Worm (Caenorhabditis elegans) whole organism, L3 larva: ENCODE results near the gene btb-5.

Experiments used
- egl-5 ChIP-seq: fragments of 150-350 bp; optimal IDR thresholded peaks from 2 replicates; lab custom pipeline; 2017; ENCODE audit warnings: missing biosample characterization, missing genetic modification reagents, missing genetic modification characterization, inconsistent platforms
- fkh-10 ChIP-seq: sonication (generic microtip); optimal IDR thresholded peaks from 2 replicates; lab custom pipeline; 2017; ENCODE audit warnings: missing biosample characterization, missing genetic modification reagents, missing genetic modification characterization
- mdl-1 ChIP-seq: fragments of 150-350 bp; optimal IDR thresholded peaks from 2 replicates; lab custom pipeline; 2014; ENCODE audit warnings: missing biosample characterization, missing genetic modification characterization
- nfya-1 ChIP-seq: sonication (generic microtip); optimal IDR thresholded peaks from 2 replicates; lab custom pipeline; 2017; ENCODE audit warnings: missing genetic modification characterization, mild to moderate bottlenecking, missing compliant biosample characterization, antibody characterized with exemption, moderate library complexity; ENCODE audit not compliant: insufficient read depth
- nhr-23 ChIP-seq: fragments of 150-350 bp; optimal IDR thresholded peaks from 2 replicates; lab custom pipeline; 2014; ENCODE audit warnings: missing biosample characterization, missing genetic modification reagents, missing genetic modification characterization
- nhr-237 ChIP-seq: fragments of 150-350 bp; optimal IDR thresholded peaks from 2 replicates; lab custom pipeline; 2014; ENCODE audit warnings: missing biosample characterization, missing genetic modification characterization
- nhr-25 ChIP-seq: sonication (generic microtip); optimal IDR thresholded peaks from 2 replicates; lab custom pipeline; 2017; ENCODE audit warnings: missing biosample characterization, missing genetic modification characterization
- nhr-76 ChIP-seq: fragments of 150-350 bp; sonication (generic microtip); optimal IDR thresholded peaks from 5 replicates; lab custom pipeline; 2014; ENCODE audit warnings: missing biosample characterization, missing genetic modification characterization

ce11 chrIII:16797-17196, 44.1 kb downstream of the btb-5 start:
- TF ChIP-seq nhr-76 (no peak), nfya-1 (no peak), nhr-25 (tag; lab: Kevin White, UChicago) (no peak), nhr-237 (tag; lab: Kevin White, UChicago) (no peak), fkh-10 (GFP tag; lab: Kevin White, UChicago) (no peak), mdl-1 (no peak), nhr-23 (tag; lab: Kevin White, UChicago) (no peak), egl-5 (tag; lab: Kevin White, UChicago) (no peak)
